Worm (Caenorhabditis elegans) whole organism, young adult: ENCODE measurements around the gene rfc-1.
A peak's percentile ranks its signal among the peaks of the same experiment; 100 is the strongest.

Source experiments
- B0336.3 ChIP-seq: fragments of 200-800 bp; sonication (Bioruptor generic); IDR thresholded peaks from 2 replicates; pipeline ENCODE4 v1.3.6; 2022; ENCODE audit warnings: missing genetic modification characterization, missing compliant biosample characterization
- F37B4.10 ChIP-seq: fragments of 200-800 bp; sonication (Bioruptor generic); IDR thresholded peaks from 2 replicates; pipeline ENCODE4 v1.3.6; 2022; ENCODE audit warnings: missing genetic modification characterization, missing compliant biosample characterization
- F49E8.2 ChIP-seq: sonication (generic microtip); optimal IDR thresholded peaks from 3 replicates; lab custom pipeline; 2017; ENCODE audit warnings: missing genetic modification characterization, mild to moderate bottlenecking, missing compliant biosample characterization, antibody characterized with exemption, moderate library complexity; ENCODE audit not compliant: insufficient read depth
- Y53G8AR.9 ChIP-seq: fragments of 200-800 bp; sonication (Bioruptor generic); conservative IDR thresholded peaks from 2 replicates; pipeline ENCODE4 v1.3.6; 2022; ENCODE audit warnings: missing genetic modification reagents, missing genetic modification characterization, missing compliant biosample characterization
- Y56A3A.18 ChIP-seq: fragments of 200-800 bp; sonication (Bioruptor generic); IDR thresholded peaks from 2 replicates; pipeline ENCODE4 v1.3.6; 2022; ENCODE audit warnings: missing genetic modification reagents, missing genetic modification characterization, missing compliant biosample characterization
- Y79H2A.3 ChIP-seq: fragments of 200-800 bp; sonication (Bioruptor generic); conservative IDR thresholded peaks from 2 replicates; pipeline ENCODE4 v1.3.6; 2022; ENCODE audit warnings: missing genetic modification reagents, missing genetic modification characterization, missing compliant biosample characterization
- ama-1 ChIP-seq, 3 experiments: fragments of 150-350 bp in 1 of 3; sonication (generic microtip) in 2 of 3; optimal IDR thresholded peaks; 2 replicates each; lab custom pipeline; 2014 to 2018; ENCODE audit warnings: missing biosample characterization in 2 of 3, missing genetic modification characterization in 2 of 3, missing genetic modification reagents in 2 of 3
- athp-1 ChIP-seq: sonication (generic microtip); optimal IDR thresholded peaks from 2 replicates; lab custom pipeline; 2017; ENCODE audit warnings: mild to moderate bottlenecking, missing genetic modification characterization, missing compliant biosample characterization
- bed-2 ChIP-seq: fragments of 200-800 bp; sonication (Bioruptor generic); IDR thresholded peaks from 2 replicates; pipeline ENCODE4 v1.3.6; 2022; ENCODE audit warnings: missing genetic modification reagents, missing genetic modification characterization, missing compliant biosample characterization
- ccch-3 ChIP-seq: fragments of 200-800 bp; sonication (Bioruptor generic); optimal IDR thresholded peaks from 2 replicates; lab custom pipeline; 2018; ENCODE audit warnings: mild to moderate bottlenecking, missing genetic modification characterization, missing compliant biosample characterization
- ceh-27 ChIP-seq: fragments of 200-800 bp; sonication (Bioruptor generic); optimal IDR thresholded peaks from 2 replicates; lab custom pipeline; 2018; ENCODE audit warnings: mild to moderate bottlenecking, missing genetic modification characterization, moderate library complexity, missing compliant biosample characterization
- ceh-40 ChIP-seq: fragments of 200-800 bp; sonication (Bioruptor generic); IDR thresholded peaks from 2 replicates; pipeline ENCODE4 v1.3.6; 2022; ENCODE audit warnings: missing genetic modification characterization, missing compliant biosample characterization
- chd-7 ChIP-seq: sonication (generic microtip); optimal IDR thresholded peaks from 2 replicates; lab custom pipeline; 2016; ENCODE audit warnings: mild to moderate bottlenecking, missing genetic modification characterization, moderate library complexity, missing compliant biosample characterization
- die-1 ChIP-seq: sonication (generic microtip); optimal IDR thresholded peaks from 2 replicates; lab custom pipeline; 2016; ENCODE audit warnings: missing genotype, mild to moderate bottlenecking, missing genetic modification characterization, missing compliant biosample characterization
- efl-1 ChIP-seq: fragments of 150-350 bp; optimal IDR thresholded peaks from 2 replicates; lab custom pipeline; 2014; ENCODE audit warnings: missing biosample characterization, missing genetic modification reagents, missing genetic modification characterization
- egl-44 ChIP-seq: fragments of 200-800 bp; sonication (Bioruptor generic); IDR thresholded peaks from 2 replicates; pipeline ENCODE4 v1.3.6; 2022; ENCODE audit warnings: missing genetic modification reagents, missing genetic modification characterization, missing compliant biosample characterization
- ekl-4 ChIP-seq: fragments of 200-800 bp; sonication (Bioruptor generic); IDR thresholded peaks from 2 replicates; pipeline ENCODE4 v1.3.6; 2022; ENCODE audit warnings: missing genetic modification reagents, missing genetic modification characterization, missing compliant biosample characterization
- gei-17 ChIP-seq: fragments of 200-800 bp; sonication (Bioruptor generic); optimal IDR thresholded peaks from 2 replicates; lab custom pipeline; 2018; ENCODE audit warnings: mild to moderate bottlenecking, missing genetic modification characterization, missing compliant biosample characterization
- him-1 ChIP-seq: sonication (generic microtip); optimal IDR thresholded peaks from 2 replicates; lab custom pipeline; 2016; ENCODE audit warnings: missing genotype, missing genetic modification reagents, missing genetic modification characterization, missing compliant biosample characterization
- hlh-26 ChIP-seq: fragments of 200-800 bp; sonication (Bioruptor generic); conservative IDR thresholded peaks from 2 replicates; pipeline ENCODE4 v1.3.6; 2022; ENCODE audit warnings: missing genetic modification reagents, missing genetic modification characterization, missing compliant biosample characterization
- hmg-20 ChIP-seq: fragments of 200-800 bp; sonication (Bioruptor generic); IDR thresholded peaks from 2 replicates; pipeline ENCODE4 v1.3.6; 2022; ENCODE audit warnings: missing genetic modification reagents, missing genetic modification characterization, missing compliant biosample characterization
- hrde-1 ChIP-seq: sonication (generic microtip); optimal IDR thresholded peaks from 2 replicates; lab custom pipeline; 2016; ENCODE audit warnings: missing genetic modification characterization, mild to moderate bottlenecking, missing compliant biosample characterization, moderate library complexity, missing genotype, missing genetic modification reagents, borderline replicate concordance
- hsf-1 ChIP-seq: fragments of 200-800 bp; sonication (Bioruptor generic); IDR thresholded peaks from 2 replicates; pipeline ENCODE4 v1.3.6; 2022; ENCODE audit warnings: missing genetic modification reagents, missing genetic modification characterization, missing compliant biosample characterization
- lin-26 ChIP-seq: fragments of 200-800 bp; sonication (Bioruptor generic); IDR thresholded peaks from 2 replicates; pipeline ENCODE4 v1.3.6; 2022; ENCODE audit warnings: missing genetic modification reagents, missing genetic modification characterization, missing compliant biosample characterization
- lsl-1 ChIP-seq: fragments of 200-800 bp; sonication (Bioruptor generic); optimal IDR thresholded peaks from 2 replicates; lab custom pipeline; 2018; ENCODE audit warnings: mild to moderate bottlenecking, missing genetic modification characterization, moderate library complexity, missing compliant biosample characterization
- madf-10 ChIP-seq: sonication (generic microtip); optimal IDR thresholded peaks from 2 replicates; lab custom pipeline; 2016; ENCODE audit warnings: mild to moderate bottlenecking, missing genetic modification characterization, missing compliant biosample characterization
- madf-6 ChIP-seq: fragments of 200-800 bp; sonication (Bioruptor generic); IDR thresholded peaks from 2 replicates; pipeline ENCODE4 v1.3.6; 2022; ENCODE audit warnings: missing genetic modification reagents, missing genetic modification characterization, missing compliant biosample characterization
- madf-8 ChIP-seq: fragments of 200-800 bp; sonication (Bioruptor generic); conservative IDR thresholded peaks from 2 replicates; pipeline ENCODE4 v1.3.6; 2022; ENCODE audit warnings: missing genetic modification reagents, missing genetic modification characterization, missing compliant biosample characterization
- mes-4 ChIP-seq: sonication (generic microtip); optimal IDR thresholded peaks from 2 replicates; lab custom pipeline; 2016; ENCODE audit warnings: missing genotype, missing genetic modification characterization, missing compliant biosample characterization
- mxl-1 ChIP-seq: sonication (generic microtip); optimal IDR thresholded peaks from 2 replicates; lab custom pipeline; 2016; ENCODE audit warnings: missing genetic modification characterization, missing compliant biosample characterization
- nfya-2 ChIP-seq: fragments of 200-800 bp; sonication (Bioruptor generic); IDR thresholded peaks from 2 replicates; pipeline ENCODE4 v1.3.6; 2022; ENCODE audit warnings: missing genetic modification reagents, missing genetic modification characterization, missing compliant biosample characterization
- nfyb-1 ChIP-seq: fragments of 200-800 bp; sonication (Bioruptor generic); IDR thresholded peaks from 2 replicates; pipeline ENCODE4 v1.3.6; 2022; ENCODE audit warnings: missing genetic modification reagents, missing genetic modification characterization, missing compliant biosample characterization
- nhr-179 ChIP-seq: sonication (generic microtip); optimal IDR thresholded peaks from 2 replicates; lab custom pipeline; 2016; ENCODE audit warnings: mild to moderate bottlenecking, missing genetic modification characterization, missing compliant biosample characterization
- nhr-90 ChIP-seq: sonication (generic microtip); optimal IDR thresholded peaks from 2 replicates; lab custom pipeline; 2016; ENCODE audit warnings: missing genotype, mild to moderate bottlenecking, missing genetic modification characterization, missing compliant biosample characterization
- rcor-1 ChIP-seq: fragments of 200-800 bp; sonication (Bioruptor generic); IDR thresholded peaks from 2 replicates; pipeline ENCODE4 v1.3.6; 2022; ENCODE audit warnings: missing genetic modification reagents, missing genetic modification characterization, missing compliant biosample characterization
- repo-1 ChIP-seq: sonication (generic microtip); optimal IDR thresholded peaks from 2 replicates; lab custom pipeline; 2017; ENCODE audit warnings: mild to moderate bottlenecking, missing genetic modification characterization, missing compliant biosample characterization
- rpc-1 ChIP-seq, 2 experiments: fragments of 150-350 bp in 1 of 2; sonication (generic microtip) in 1 of 2; optimal IDR thresholded peaks; 2 replicates each; lab custom pipeline; 2014 to 2018; ENCODE audit warnings: missing biosample characterization in 1 of 2, missing genetic modification characterization in 1 of 2, missing genetic modification reagents in 1 of 2, missing genotype in 1 of 2
- sdz-38 ChIP-seq: sonication (generic microtip); optimal IDR thresholded peaks from 2 replicates; lab custom pipeline; 2016; ENCODE audit warnings: missing genotype, missing genetic modification characterization, missing compliant biosample characterization
- snpc-3.4 ChIP-seq: sonication (generic microtip); optimal IDR thresholded peaks from 2 replicates; lab custom pipeline; 2017; ENCODE audit warnings: missing genetic modification characterization, mild to moderate bottlenecking, missing compliant biosample characterization, antibody characterized with exemption, moderate library complexity, missing genotype, missing genetic modification reagents
- tbx-9 ChIP-seq: sonication (generic microtip); optimal IDR thresholded peaks from 2 replicates; lab custom pipeline; 2016; ENCODE audit warnings: borderline replicate concordance, missing genetic modification characterization, inconsistent platforms, missing compliant biosample characterization
- unc-62 ChIP-seq: fragments of 150-350 bp; optimal IDR thresholded peaks from 2 replicates; lab custom pipeline; 2014; ENCODE audit warnings: missing biosample characterization, missing genetic modification reagents, missing genetic modification characterization
- zim-3 ChIP-seq: sonication (generic microtip); optimal IDR thresholded peaks from 2 replicates; lab custom pipeline; 2017; ENCODE audit warnings: mild to moderate bottlenecking, missing genetic modification characterization, moderate library complexity, missing compliant biosample characterization
- ztf-18 ChIP-seq: sonication (generic microtip); optimal IDR thresholded peaks from 2 replicates; lab custom pipeline; 2016; ENCODE audit warnings: missing genotype, mild to moderate bottlenecking, missing genetic modification characterization, missing compliant biosample characterization
- ztf-28 ChIP-seq: fragments of 200-800 bp; sonication (Bioruptor generic); IDR thresholded peaks from 2 replicates; pipeline ENCODE4 v1.3.6; 2022; ENCODE audit warnings: missing genetic modification reagents, missing genetic modification characterization, missing compliant biosample characterization

The rfc-1 gene

ce11 chrV:14688097-14688912, 42.5 kb upstream of the rfc-1 start, which contains the start of gene C47E8.11 (continued):
- TF ChIP-seq ceh-27, result no peak
- TF ChIP-seq him-1 (tag; lab: Kevin White, UChicago), result no peak
- peak; percentile 75 for TF ChIP-seq nfyb-1
- TF ChIP-seq ekl-4 (GFP tag; lab: Robert Waterston, UW), result peak; percentile 77; the same call in 1 of the 2 replicates
- TF ChIP-seq gei-17 (GFP tag; lab: Kevin White, UChicago), result peak; percentile 42
- peak; percentile 68 for TF ChIP-seq Y53G8AR.9 (GFP tag; lab: Robert Waterston, UW)
- peak; percentile 80 for TF ChIP-seq repo-1
- TF ChIP-seq madf-6 (GFP tag; lab: Robert Waterston, UW), result peak; percentile 84
- peak; percentile 30 for TF ChIP-seq rcor-1 (GFP tag; lab: Robert Waterston, UW)
- TF ChIP-seq ama-1 (optimal IDR thresholded peaks at IDR 0.05; lab: Kevin White, UChicago), result peak; percentile 92
- peak; percentile 57 to 77 for TF ChIP-seq ama-1 (GFP tag; optimal IDR thresholded peaks at IDR 0.05; lab: Kevin White, UChicago)
- TF ChIP-seq nhr-179, result no peak
- peak; percentile 21 for TF ChIP-seq hrde-1 (tag; lab: Kevin White, UChicago)
- peak; percentile 88 for TF ChIP-seq snpc-3.4 (tag; lab: Kevin White, UChicago)
- peak; percentile 40 for TF ChIP-seq die-1 (tag; lab: Kevin White, UChicago)
- no peak for TF ChIP-seq F37B4.10 (GFP tag; lab: Robert Waterston, UW)
- no peak for TF ChIP-seq bed-2
- no peak; the same call in 1 of the 2 replicates for TF ChIP-seq madf-8 (GFP tag; lab: Robert Waterston, UW)
- peak; percentile 52 for TF ChIP-seq lsl-1
- TF ChIP-seq mes-4 (tag; lab: Kevin White, UChicago), result no peak
- peak; percentile 41 for TF ChIP-seq athp-1 (tag; lab: Kevin White, UChicago)
- no peak for TF ChIP-seq Y79H2A.3 (GFP tag; lab: Robert Waterston, UW)
- no peak for TF ChIP-seq nhr-90 (tag; lab: Kevin White, UChicago)
- TF ChIP-seq tbx-9 (tag; lab: Kevin White, UChicago), result no peak
- peak; percentile 86 for TF ChIP-seq B0336.3 (GFP tag; lab: Robert Waterston, UW)
- TF ChIP-seq ztf-18 (tag; lab: Kevin White, UChicago), result peak; percentile 43
- peak; percentile 85 for TF ChIP-seq hsf-1 (GFP tag; lab: Robert Waterston, UW)
- peak; percentile 60 for TF ChIP-seq madf-10 (tag; lab: Kevin White, UChicago)
- no peak for TF ChIP-seq mxl-1
- TF ChIP-seq ztf-28 (GFP tag; lab: Robert Waterston, UW), result no peak
- TF ChIP-seq ceh-40 (GFP tag; lab: Robert Waterston, UW), result no peak
- TF ChIP-seq nfya-2 (GFP tag; lab: Robert Waterston, UW), result peak; percentile 84; the same call in 1 of the 2 replicates
- no peak for TF ChIP-seq chd-7 (tag; lab: Kevin White, UChicago)
- TF ChIP-seq zim-3, result peak; percentile 50
- TF ChIP-seq hmg-20 (GFP tag; lab: Robert Waterston, UW), result peak; percentile 57
- TF ChIP-seq, all 124 proteins: peak for 60

ce11 chrV:14687106-14687964, 41.6 kb upstream of the rfc-1 start:
- TF ChIP-seq rpc-1 (optimal IDR thresholded peaks at IDR 0.05; lab: Kevin White, UChicago) (no peak), rpc-1 (tag; optimal IDR thresholded peaks at IDR 0.05; lab: Kevin White, UChicago) (no peak), lin-26 (GFP tag; lab: Robert Waterston, UW) (no peak), efl-1 (GFP tag; lab: Kevin White, UChicago) (no peak), hrde-1 (tag; lab: Kevin White, UChicago) (no peak), nhr-90 (tag; lab: Kevin White, UChicago) (no peak), unc-62 (GFP tag; lab: Kevin White, UChicago) (no peak), gei-17 (GFP tag; lab: Kevin White, UChicago) (no peak), Y56A3A.18 (GFP tag; lab: Robert Waterston, UW) (peak; percentile 23), ccch-3 (no peak), mxl-1 (no peak), nhr-179 (no peak), sdz-38 (no peak), egl-44 (GFP tag; lab: Robert Waterston, UW) (no peak; the same call in none of the 2 replicates), madf-6 (GFP tag; lab: Robert Waterston, UW) (peak; percentile 5; the same call in 1 of the 2 replicates), hlh-26 (GFP tag; lab: Robert Waterston, UW) (no peak), F49E8.2 (tag; lab: Kevin White, UChicago) (no peak)
